Worm (Caenorhabditis elegans): Measurements from ENCODE around the gene abu-10.

abu-10 gene

DNA sequence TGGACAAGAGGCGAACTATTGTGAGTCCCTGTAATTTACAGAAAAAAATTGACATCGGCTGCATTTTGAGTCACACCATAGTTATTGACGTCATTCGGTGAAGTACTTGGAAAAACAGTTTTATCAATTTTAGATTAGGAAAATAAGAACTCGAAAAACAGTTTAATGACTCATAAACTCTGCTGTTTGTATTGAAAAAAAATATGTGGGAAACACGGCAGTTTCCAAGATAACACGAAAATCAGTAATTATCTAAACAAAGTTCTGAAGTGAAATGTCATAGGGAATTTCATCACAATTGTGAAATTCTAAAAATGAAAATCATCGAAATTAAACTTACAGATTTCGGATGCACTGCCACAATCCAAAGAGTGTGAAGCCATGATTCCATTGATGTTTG, 16.8 kb downstream of the abu-10 start:
- TF ChIP-seq vab-15 (tag; optimal IDR thresholded peaks at IDR 0.05) = no peak

DNA sequence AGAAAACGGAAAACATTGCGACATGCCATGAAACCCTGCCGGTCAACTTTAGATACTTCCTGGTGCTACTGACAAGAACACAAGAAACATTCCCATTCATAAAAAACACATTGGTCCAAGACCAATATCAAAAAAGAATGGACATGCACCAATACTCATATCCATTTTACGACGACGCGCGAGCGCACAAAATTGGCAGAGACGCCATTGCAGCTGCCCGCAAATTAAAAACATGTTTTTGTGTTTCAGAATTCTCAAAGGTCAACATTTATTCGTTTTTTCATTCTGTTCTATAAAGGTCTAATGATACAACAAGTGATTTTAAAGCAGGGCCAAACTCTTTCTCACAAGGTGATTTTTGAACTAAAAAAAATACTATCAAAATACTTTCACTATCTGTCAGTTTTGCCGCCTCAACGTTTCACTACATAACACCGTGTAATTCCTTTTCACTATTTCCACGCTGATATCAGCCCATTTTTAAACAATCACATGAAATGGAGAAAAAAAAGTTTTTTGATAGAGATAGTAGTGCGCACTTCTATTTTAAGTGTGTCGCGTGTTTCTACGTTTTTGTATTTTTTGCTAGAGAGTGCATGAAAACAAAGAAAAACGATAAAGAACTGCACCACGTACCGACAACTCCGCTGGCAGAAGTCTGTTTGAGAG, 21.0 kb downstream of the abu-10 start:
- TF ChIP-seq dsc-1 (tag; optimal IDR thresholded peaks at IDR 0.05) (peak; percentile 90), nhr-71 (tag; optimal IDR thresholded peaks at IDR 0.05) (peak; percentile 53), ztf-4 (tag; optimal IDR thresholded peaks at IDR 0.05) (no peak), nhr-20 (tag; optimal IDR thresholded peaks at IDR 0.05) (peak; percentile 43), elt-2 (tag; optimal IDR thresholded peaks at IDR 0.05) (peak; percentile 84), mdl-1 (tag; optimal IDR thresholded peaks at IDR 0.05) (peak in 1 of 2 experiments; percentile 35), hpl-2 (GFP tag; optimal IDR thresholded peaks at IDR 0.05) (peak; percentile 37), mab-9 (GFP tag; IDR thresholded peaks at IDR 0.05) (no peak), pqm-1 (tag; optimal IDR thresholded peaks at IDR 0.05) (peak; percentile 14), nhr-85 (tag) (peak; percentile 40), ceh-8 (GFP tag; optimal IDR thresholded peaks at IDR 0.05) (no peak), blmp-1 (tag; optimal IDR thresholded peaks at IDR 0.05) (peak; percentile 76), nhr-90 (tag; optimal IDR thresholded peaks at IDR 0.05; ENCODE audit: poor library complexity) (peak; percentile 6), nhr-19 (GFP tag; conservative IDR thresholded peaks at IDR 0.05) (peak; percentile 3; the same call in 1 of the 2 replicates), ceh-90 (tag; optimal IDR thresholded peaks at IDR 0.05) (no peak), snu-23 (GFP tag; optimal IDR thresholded peaks at IDR 0.05) (peak; percentile 32), fkh-4 (tag; optimal IDR thresholded peaks at IDR 0.05; ENCODE audit: borderline replicate concordance) (peak; percentile 40), lin-14 (GFP tag; optimal IDR thresholded peaks at IDR 0.05) (peak; percentile 41), lin-35 (GFP tag; optimal IDR thresholded peaks at IDR 0.05) (peak in 1 of 2 experiments; percentile 39), elt-3 (tag; optimal IDR thresholded peaks at IDR 0.05) (peak in 4 of 6 experiments; percentile 16 to 63 (median 30))

DNA sequence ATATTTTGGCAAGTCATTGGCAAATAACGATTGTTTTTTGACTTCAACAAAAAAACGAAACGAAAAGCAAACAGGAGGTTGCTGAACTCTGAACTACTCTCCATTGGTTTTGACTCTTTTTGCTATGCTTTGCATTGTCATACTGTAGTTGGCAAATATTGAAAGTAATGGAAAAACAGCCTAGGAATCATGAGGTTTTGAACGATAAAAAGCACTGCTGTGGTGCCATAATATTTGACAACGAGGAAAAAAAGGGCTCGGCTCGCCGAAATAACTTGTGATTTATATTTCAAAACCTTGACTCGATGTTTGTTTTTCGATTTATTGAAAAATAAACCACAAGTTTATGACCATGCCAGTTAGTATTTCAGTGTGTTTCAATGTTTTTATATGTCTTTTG, 21.7 kb downstream of the abu-10 start:
- TF ChIP-seq tbx-2 (tag; optimal IDR thresholded peaks at IDR 0.05) = peak; percentile 38
- no peak for TF ChIP-seq hpl-2 (GFP tag; optimal IDR thresholded peaks at IDR 0.05)
- no peak for TF ChIP-seq efl-1 (optimal IDR thresholded peaks at IDR 0.05)
- TF ChIP-seq efl-1 (GFP tag; optimal IDR thresholded peaks at IDR 0.05 in 1 of 2) = peak in 1 of 2 experiments; percentile 66
- peak; percentile 45 for TF ChIP-seq lin-14 (GFP tag; optimal IDR thresholded peaks at IDR 0.05)
- no peak for TF ChIP-seq zag-1 (tag; optimal IDR thresholded peaks at IDR 0.05)
- TF ChIP-seq lsy-2 (tag; optimal IDR thresholded peaks at IDR 0.05) = peak in 1 of 2 experiments; percentile 66
- no peak for TF ChIP-seq alr-1 (tag; optimal IDR thresholded peaks at IDR 0.05; ENCODE audit: borderline replicate concordance)
- peak; percentile 40 for TF ChIP-seq irx-1 (tag; optimal IDR thresholded peaks at IDR 0.05)
- TF ChIP-seq lir-3 (tag; optimal IDR thresholded peaks at IDR 0.05; ENCODE audit: poor library complexity) = no peak
- TF ChIP-seq nhr-77 (tag; optimal IDR thresholded peaks at IDR 0.05) = peak; percentile 48
- TF ChIP-seq nhr-20 (tag; optimal IDR thresholded peaks at IDR 0.05) = peak; percentile 36

DNA sequence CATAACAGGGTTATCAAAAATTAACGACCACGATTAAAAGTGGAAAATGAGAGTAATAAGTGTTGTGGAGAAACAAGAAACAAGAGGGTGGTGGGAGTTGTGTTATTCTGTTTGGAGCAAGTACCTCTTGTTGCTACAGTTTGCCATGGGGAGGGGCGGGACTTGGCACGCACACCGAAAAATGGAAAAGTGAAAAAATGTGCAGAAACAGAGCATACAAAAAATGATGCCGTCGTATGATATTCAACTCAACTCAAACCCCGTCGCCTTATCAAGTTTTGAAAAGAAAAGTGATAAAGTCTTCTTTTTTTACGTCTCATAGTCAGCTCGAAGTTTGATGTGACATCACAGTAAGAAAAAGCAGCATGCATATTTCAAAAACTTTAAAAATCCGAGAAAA, 22.7 kb downstream of the abu-10 start:
- TF ChIP-seq pax-3 (tag; optimal IDR thresholded peaks at IDR 0.05) (no peak), jun-1 (tag; optimal IDR thresholded peaks at IDR 0.05) (peak; percentile 29), lin-35 (GFP tag; optimal IDR thresholded peaks at IDR 0.05) (peak in 1 of 2 experiments; percentile 29), C16A3.4 (tag; optimal IDR thresholded peaks at IDR 0.05) (no peak), elt-2 (tag; optimal IDR thresholded peaks at IDR 0.05) (peak; percentile 50), nhr-71 (tag; optimal IDR thresholded peaks at IDR 0.05) (peak; percentile 12), efl-1 (optimal IDR thresholded peaks at IDR 0.05) (no peak), efl-1 (GFP tag; optimal IDR thresholded peaks at IDR 0.05 in 1 of 2) (peak in 1 of 2 experiments; percentile 80)

DNA sequence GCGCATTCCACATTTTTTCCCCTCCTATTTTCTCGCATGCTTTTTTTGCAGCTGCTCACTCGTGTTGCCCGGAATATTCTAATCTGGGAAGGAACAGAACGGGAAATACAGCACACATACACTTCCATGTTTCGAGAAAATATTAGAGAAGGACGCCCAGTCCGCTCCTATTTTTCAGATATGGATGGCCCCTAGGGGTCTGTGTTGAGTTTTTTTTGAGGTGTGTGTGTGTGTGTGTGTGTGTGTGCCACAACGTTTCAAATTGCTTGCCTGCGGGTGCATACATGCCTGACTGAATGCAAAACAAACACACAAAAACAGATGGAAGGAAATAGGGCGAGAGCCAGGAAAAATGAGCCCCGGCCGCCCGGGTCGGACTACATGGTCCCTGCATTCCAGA, 23.6 kb downstream of the abu-10 start:
- no peak for TF ChIP-seq sptf-1 (tag; optimal IDR thresholded peaks at IDR 0.05)
- TF ChIP-seq efl-3 (GFP tag; optimal IDR thresholded peaks at IDR 0.05) = no peak
- TF ChIP-seq mdl-1 (tag; optimal IDR thresholded peaks at IDR 0.05) = no peak
- no peak for TF ChIP-seq isw-1 (GFP tag; IDR thresholded peaks at IDR 0.05)
- peak; percentile 12 for TF ChIP-seq lin-14 (GFP tag; optimal IDR thresholded peaks at IDR 0.05)
- no peak for TF ChIP-seq ces-1 (GFP tag; optimal IDR thresholded peaks at IDR 0.05)
- TF ChIP-seq efl-1 (optimal IDR thresholded peaks at IDR 0.05) = no peak
- peak in 1 of 2 experiments; percentile 30 for TF ChIP-seq efl-1 (GFP tag; optimal IDR thresholded peaks at IDR 0.05 in 1 of 2)
- TF ChIP-seq Y116A8C.19 (tag; optimal IDR thresholded peaks at IDR 0.05; ENCODE audit: borderline replicate concordance) = no peak
- TF ChIP-seq grh-1 (GFP tag; IDR thresholded peaks at IDR 0.05) = no peak
- TF ChIP-seq dsc-1 (tag; optimal IDR thresholded peaks at IDR 0.05) = peak; percentile 3
- no peak for TF ChIP-seq nhr-77 (tag; optimal IDR thresholded peaks at IDR 0.05)
- no peak for TF ChIP-seq skn-1 (tag; optimal IDR thresholded peaks at IDR 0.05)
- TF ChIP-seq nhr-19 (GFP tag; conservative IDR thresholded peaks at IDR 0.05) = no peak
- no peak for TF ChIP-seq aha-1 (tag; optimal IDR thresholded peaks at IDR 0.05)
- TF ChIP-seq fos-1 (tag; optimal IDR thresholded peaks at IDR 0.05) = no peak
- TF ChIP-seq ama-1 (optimal IDR thresholded peaks at IDR 0.05) = no peak
